Fruit fly (Drosophila melanogaster) whole organism, embryonic: Measurements from ENCODE around the gene Kah.

Experiments
- Atf3 ChIP-seq: fragments of 200-800 bp; sonication (Bioruptor generic); optimal IDR thresholded peaks from 3 replicates; lab custom pipeline; 2016; ENCODE audit warnings: missing biosample characterization, missing genetic modification characterization
- Atf6 ChIP-seq: fragments of 200-800 bp; sonication (Bioruptor generic); IDR thresholded peaks from 2 replicates; pipeline ENCODE4 v1.3.6; 2022; ENCODE audit warnings: missing biosample characterization, missing genetic modification characterization
- B-H1 ChIP-seq: fragments of 200-800 bp; sonication (Bioruptor generic); IDR thresholded peaks from 3 replicates; pipeline ENCODE4 v1.3.6; 2022; ENCODE audit warnings: missing biosample characterization, missing genetic modification characterization
- Bdp1 ChIP-seq: fragments of 200-800 bp; sonication (Bioruptor generic); optimal IDR thresholded peaks from 3 replicates; lab custom pipeline; 2016; ENCODE audit warnings: missing biosample characterization, missing genetic modification characterization
- Blimp-1 ChIP-seq: fragments of 200-800 bp; sonication (Bioruptor generic); optimal IDR thresholded peaks from 3 replicates; lab custom pipeline; 2018; ENCODE audit warnings: missing biosample characterization, missing genetic modification characterization, mild to moderate bottlenecking, moderate library complexity, missing genetic modification reagents
- CG10565 ChIP-seq: fragments of 200-800 bp; sonication (Bioruptor generic); optimal IDR thresholded peaks from 3 replicates; lab custom pipeline; 2016; ENCODE audit warnings: missing biosample characterization, mild to moderate bottlenecking, missing genetic modification characterization
- CG12155 ChIP-seq: fragments of 200-800 bp; sonication (Bioruptor generic); optimal IDR thresholded peaks from 3 replicates; lab custom pipeline; 2016; ENCODE audit warnings: missing biosample characterization, missing genetic modification characterization
- CG12659 ChIP-seq: fragments of 200-800 bp; sonication (Bioruptor generic); optimal IDR thresholded peaks from 3 replicates; lab custom pipeline; 2017; ENCODE audit warnings: mild to moderate bottlenecking, missing biosample characterization, missing genetic modification reagents, missing genetic modification characterization
- CG13624 ChIP-seq: fragments of 200-800 bp; sonication (Bioruptor generic); optimal IDR thresholded peaks from 2 replicates; lab custom pipeline; 2016; ENCODE audit warnings: missing biosample characterization, missing genetic modification characterization
- CG1529 ChIP-seq: fragments of 200-800 bp; sonication (Bioruptor generic); optimal IDR thresholded peaks from 3 replicates; lab custom pipeline; 2018; ENCODE audit warnings: missing biosample characterization, missing genetic modification characterization
- CG15514 ChIP-seq: fragments of 200-800 bp; sonication (Bioruptor generic); optimal IDR thresholded peaks from 3 replicates; lab custom pipeline; 2017; ENCODE audit warnings: missing biosample characterization, missing genetic modification characterization, mild to moderate bottlenecking, moderate library complexity, missing genetic modification reagents
- CG1603 ChIP-seq: fragments of 200-800 bp; sonication (Bioruptor generic); optimal IDR thresholded peaks from 2 replicates; lab custom pipeline; 2019; ENCODE audit warnings: missing biosample characterization, mild to moderate bottlenecking, missing genetic modification characterization, moderate library complexity
- CG17328 ChIP-seq: fragments of 200-800 bp; sonication (Bioruptor generic); IDR thresholded peaks from 2 replicates; pipeline ENCODE4 v1.3.6; 2022; ENCODE audit warnings: missing biosample characterization, missing genetic modification characterization
- CG17829 ChIP-seq: fragments of 200-800 bp; optimal IDR thresholded peaks from 2 replicates; lab custom pipeline; 2019; ENCODE audit warnings: missing biosample characterization, mild to moderate bottlenecking, missing genetic modification characterization, moderate library complexity
- CG3407 ChIP-seq: fragments of 200-800 bp; sonication (Bioruptor generic); optimal IDR thresholded peaks from 2 replicates; lab custom pipeline; 2018; ENCODE audit warnings: missing biosample characterization, mild to moderate bottlenecking, missing genetic modification characterization
- CG42726 ChIP-seq: fragments of 200-800 bp; sonication (Bioruptor generic); IDR thresholded peaks from 2 replicates; pipeline ENCODE4 v1.3.6; 2022; ENCODE audit warnings: missing biosample characterization, missing genetic modification characterization; ENCODE audit not compliant: partially characterized antibody
- CG4730 ChIP-seq: fragments of 200-800 bp; sonication (Bioruptor generic); IDR thresholded peaks from 2 replicates; pipeline ENCODE4 v1.3.6; 2022; ENCODE audit warnings: missing biosample characterization, missing genetic modification characterization
- CG5180 ChIP-seq: fragments of 200-800 bp; sonication (Bioruptor generic); optimal IDR thresholded peaks from 3 replicates; lab custom pipeline; 2017; ENCODE audit warnings: missing biosample characterization, missing genetic modification characterization, mild to moderate bottlenecking, moderate library complexity, missing genetic modification reagents
- CG6683 ChIP-seq: fragments of 200-800 bp; sonication (Bioruptor generic); optimal IDR thresholded peaks from 2 replicates; lab custom pipeline; 2017; ENCODE audit warnings: missing biosample characterization, mild to moderate bottlenecking, missing genetic modification characterization, missing genetic modification reagents
- CG6765 ChIP-seq: fragments of 200-800 bp; sonication (Bioruptor generic); optimal IDR thresholded peaks from 3 replicates; lab custom pipeline; 2017; ENCODE audit warnings: missing biosample characterization, mild to moderate bottlenecking, missing genetic modification characterization
- CG9437 ChIP-seq: fragments of 200-800 bp; sonication (Bioruptor generic); optimal IDR thresholded peaks from 2 replicates; lab custom pipeline; 2018; ENCODE audit warnings: missing biosample characterization, mild to moderate bottlenecking, missing genetic modification characterization
- CG9797 ChIP-seq: fragments of 200-800 bp; sonication (Bioruptor generic); optimal IDR thresholded peaks from 3 replicates; lab custom pipeline; 2018; ENCODE audit warnings: missing biosample characterization, mild to moderate bottlenecking, missing genetic modification characterization
- D ChIP-seq, 2 experiments: fragments of 200-800 bp in 1 of 2; fragments of >200 bp in 1 of 2; sonication (Bioruptor generic) in 1 of 2; optimal IDR thresholded peaks; 2 replicates in 1 of 2; 3 replicates in 1 of 2; lab custom pipeline; 2017; ENCODE audit warnings: mild to moderate bottlenecking in 1 of 2, missing biosample characterization in 1 of 2, missing genetic modification characterization in 1 of 2, missing genetic modification reagents in 1 of 2
- Doc2 ChIP-seq: fragments of 200-800 bp; sonication (Bioruptor generic); IDR thresholded peaks from 2 replicates; pipeline ENCODE4 v1.3.6; 2022; ENCODE audit warnings: missing biosample characterization, missing genetic modification characterization
- HLH4C ChIP-seq: fragments of 200-800 bp; sonication (Bioruptor generic); IDR thresholded peaks from 3 replicates; pipeline ENCODE4 v1.3.6; 2022; ENCODE audit warnings: missing biosample characterization, missing genetic modification characterization; ENCODE audit not compliant: partially characterized antibody
- Hand ChIP-seq: fragments of 200-800 bp; sonication (Bioruptor generic); optimal IDR thresholded peaks from 2 replicates; lab custom pipeline; 2017; ENCODE audit warnings: mild to moderate bottlenecking, missing biosample characterization, missing genetic modification reagents, missing genetic modification characterization
- Hey ChIP-seq: fragments of 200-800 bp; sonication (Bioruptor generic); optimal IDR thresholded peaks from 3 replicates; lab custom pipeline; 2018; ENCODE audit warnings: missing biosample characterization, mild to moderate bottlenecking, missing genetic modification characterization
- Hr3 ChIP-seq: fragments of 200-800 bp; sonication (Bioruptor generic); optimal IDR thresholded peaks from 3 replicates; lab custom pipeline; 2016; ENCODE audit warnings: missing biosample characterization, missing genetic modification characterization
- Lhr ChIP-seq: fragments of 200-800 bp; sonication (Bioruptor generic); optimal IDR thresholded peaks from 3 replicates; lab custom pipeline; 2017; ENCODE audit warnings: mild to moderate bottlenecking, missing biosample characterization, missing genetic modification reagents, missing genetic modification characterization
- Optix ChIP-seq: fragments of 200-800 bp; sonication (Bioruptor generic); IDR thresholded peaks from 3 replicates; pipeline ENCODE4 v1.3.6; 2022; ENCODE audit warnings: missing biosample characterization, missing genetic modification characterization
- Six4 ChIP-seq: fragments of 200-800 bp; sonication (Bioruptor generic); optimal IDR thresholded peaks from 2 replicates; lab custom pipeline; 2016; ENCODE audit warnings: missing biosample characterization, missing genetic modification characterization
- abd-A ChIP-seq: fragments of 200-800 bp; sonication (Bioruptor generic); optimal IDR thresholded peaks from 3 replicates; lab custom pipeline; 2019; ENCODE audit warnings: missing biosample characterization, mild to moderate bottlenecking, missing genetic modification characterization, moderate library complexity
- bab2 ChIP-seq: fragments of 200-800 bp; sonication (Bioruptor generic); optimal IDR thresholded peaks from 2 replicates; lab custom pipeline; 2016; ENCODE audit warnings: missing biosample characterization, missing genetic modification characterization
- caup ChIP-seq: fragments of 200-800 bp; sonication (Bioruptor generic); optimal IDR thresholded peaks from 3 replicates; lab custom pipeline; 2017; ENCODE audit warnings: missing biosample characterization, mild to moderate bottlenecking, missing genetic modification characterization, moderate library complexity; ENCODE audit not compliant: severe bottlenecking
- chif ChIP-seq, 2 experiments: fragments of 200-800 bp; sonication (Bioruptor generic); optimal IDR thresholded peaks; 3 replicates each; lab custom pipeline; 2016; ENCODE audit warnings: missing biosample characterization in 2 of 2, missing genetic modification characterization in 2 of 2
- corto ChIP-seq: fragments of 200-800 bp; sonication (Bioruptor generic); optimal IDR thresholded peaks from 2 replicates; lab custom pipeline; 2016; ENCODE audit warnings: missing biosample characterization, mild to moderate bottlenecking, missing genetic modification characterization, moderate library complexity
- dati ChIP-seq: fragments of 200-800 bp; sonication (Bioruptor generic); IDR thresholded peaks from 2 replicates; pipeline ENCODE4 v1.3.6; 2022; ENCODE audit warnings: missing biosample characterization, missing genetic modification characterization
- esg ChIP-seq: fragments of 200-800 bp; sonication (Bioruptor generic); conservative IDR thresholded peaks from 2 replicates; pipeline ENCODE4 v1.3.6; 2022; ENCODE audit warnings: missing biosample characterization, missing genetic modification characterization
- fu2 ChIP-seq: fragments of 200-800 bp; sonication (Bioruptor generic); optimal IDR thresholded peaks from 2 replicates; lab custom pipeline; 2016; ENCODE audit warnings: missing biosample characterization, missing genetic modification characterization
- grau ChIP-seq: fragments of 200-800 bp; optimal IDR thresholded peaks from 3 replicates; lab custom pipeline; 2019; ENCODE audit warnings: missing biosample characterization, mild to moderate bottlenecking, missing genetic modification characterization, moderate library complexity
- h ChIP-seq: fragments of >200 bp; optimal IDR thresholded peaks from 2 replicates; lab custom pipeline; 2017
- hth ChIP-seq: fragments of >200 bp; optimal IDR thresholded peaks from 2 replicates; lab custom pipeline; 2017; ENCODE audit warnings: inconsistent platforms
- klu ChIP-seq: fragments of 200-800 bp; sonication (Bioruptor generic); IDR thresholded peaks from 2 replicates; pipeline ENCODE4 v1.3.6; 2022; ENCODE audit warnings: missing biosample characterization, missing genetic modification characterization
- lilli ChIP-seq: fragments of 200-800 bp; sonication (Bioruptor generic); optimal IDR thresholded peaks from 3 replicates; lab custom pipeline; 2016; ENCODE audit warnings: missing biosample characterization, missing genetic modification characterization
- lmd ChIP-seq: fragments of 200-800 bp; sonication (Bioruptor generic); IDR thresholded peaks from 2 replicates; pipeline ENCODE4 v1.3.6; 2022; ENCODE audit warnings: missing biosample characterization, missing genetic modification characterization
- nau ChIP-seq: fragments of 200-800 bp; sonication (Bioruptor generic); optimal IDR thresholded peaks from 3 replicates; lab custom pipeline; 2017; ENCODE audit warnings: missing biosample characterization, mild to moderate bottlenecking, missing genetic modification characterization, missing genetic modification reagents
- pho ChIP-seq: fragments of 200-800 bp; sonication (Bioruptor generic); optimal IDR thresholded peaks from 2 replicates; lab custom pipeline; 2016; ENCODE audit warnings: missing biosample characterization, missing genetic modification characterization
- slp2 ChIP-seq: fragments of 200-800 bp; sonication (Bioruptor generic); optimal IDR thresholded peaks from 2 replicates; lab custom pipeline; 2016; ENCODE audit warnings: missing biosample characterization, missing genetic modification characterization
- sqz ChIP-seq: fragments of 200-800 bp; sonication (Bioruptor generic); optimal IDR thresholded peaks from 3 replicates; lab custom pipeline; 2018; ENCODE audit warnings: missing biosample characterization, mild to moderate bottlenecking, missing genetic modification characterization
- wek ChIP-seq: fragments of 200-800 bp; sonication (Bioruptor generic); optimal IDR thresholded peaks from 3 replicates; lab custom pipeline; 2018; ENCODE audit warnings: missing biosample characterization, mild to moderate bottlenecking, missing genetic modification characterization, moderate library complexity
- wor ChIP-seq: fragments of 200-800 bp; sonication (Bioruptor generic); IDR thresholded peaks from 2 replicates; pipeline ENCODE4 v1.3.6; 2022; ENCODE audit warnings: missing biosample characterization, missing genetic modification characterization

Gene Kah

DNA sequence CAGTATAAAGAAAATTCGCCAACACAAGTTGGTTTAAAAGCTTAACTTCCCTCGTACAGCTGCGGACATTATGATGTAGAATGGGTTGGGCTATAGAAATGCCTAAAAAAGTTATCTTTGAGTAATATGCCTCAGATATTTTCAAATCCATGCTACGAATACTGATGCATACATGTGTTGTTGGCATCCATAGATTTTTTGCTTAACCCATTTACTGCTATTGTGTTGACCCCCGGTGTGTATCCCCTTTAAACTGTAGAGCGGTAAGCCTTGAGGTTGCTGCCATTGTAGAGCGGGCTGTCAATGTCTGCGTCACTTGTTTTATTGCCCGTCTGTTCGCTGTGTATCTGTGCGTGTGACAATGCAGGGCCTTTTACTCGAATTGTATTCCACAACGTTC is 36.1 kb downstream of the Kah start (continued):
- TF ChIP-seq CG1529 (GFP tag; lab: Kevin White, UChicago) = no peak
- TF ChIP-seq esg = peak; percentile 72
- peak; percentile 35 for TF ChIP-seq wek
- TF ChIP-seq grau (tag; lab: Kevin White, UChicago) = peak; percentile 71
- TF ChIP-seq CG13624 (GFP tag; lab: Kevin White, UChicago) = peak; percentile 54
- TF ChIP-seq CG3407 (GFP tag; lab: Kevin White, UChicago) = peak; percentile 48
- peak; percentile 80 for TF ChIP-seq caup (GFP tag; lab: Kevin White, UChicago)
- TF ChIP-seq fu2 = peak; percentile 16
- peak; percentile 62 for TF ChIP-seq slp2 (GFP tag; lab: Kevin White, UChicago)
- TF ChIP-seq sqz (GFP tag; lab: Kevin White, UChicago) = no peak
- TF ChIP-seq B-H1 (GFP tag; lab: Robert Waterston, UW) = peak; percentile 68
- TF ChIP-seq CG4730 = peak; percentile 60
- peak; percentile 74 for TF ChIP-seq CG12659
- peak; percentile 2 for TF ChIP-seq abd-A (tag; lab: Kevin White, UChicago)
- TF ChIP-seq lmd = peak; percentile 80
- no peak for TF ChIP-seq CG42726
- peak; percentile 81 for TF ChIP-seq CG1603
- peak; percentile 1 for TF ChIP-seq Hey
- TF ChIP-seq Hand = peak; percentile 64
- TF ChIP-seq Lhr (GFP tag; lab: Kevin White, UChicago) = no peak
- TF ChIP-seq hth (lab: Kevin White, UChicago) = no peak
- TF ChIP-seq corto (GFP tag; lab: Kevin White, UChicago) = peak; percentile 78
- TF ChIP-seq lilli (GFP tag; lab: Kevin White, UChicago) = peak; percentile 80
- no peak for TF ChIP-seq dati (GFP tag; lab: Robert Waterston, UW)
- peak; percentile 47 for TF ChIP-seq Hr3 (GFP tag; lab: Kevin White, UChicago)
- peak; percentile 49 for TF ChIP-seq CG12155 (GFP tag; lab: Kevin White, UChicago)
- TF ChIP-seq CG9797 (GFP tag; lab: Kevin White, UChicago) = no peak
- no peak for TF ChIP-seq CG10565 (GFP tag; lab: Kevin White, UChicago)
- peak; percentile 54 for TF ChIP-seq CG9437
- TF ChIP-seq Optix (GFP tag; lab: Robert Waterston, UW) = peak; percentile 80
- peak; percentile 65 for TF ChIP-seq CG17328 (GFP tag; lab: Robert Waterston, UW)
- peak; percentile 34 for TF ChIP-seq Bdp1 (GFP tag; lab: Kevin White, UChicago)
- peak; percentile 56 for TF ChIP-seq Atf3 (GFP tag; lab: Kevin White, UChicago)
- no peak for TF ChIP-seq h (lab: Kevin White, UChicago)
- peak; percentile 45 for TF ChIP-seq pho (GFP tag; lab: Kevin White, UChicago)
- TF ChIP-seq bab2 (GFP tag; lab: Kevin White, UChicago) = peak; percentile 63
- no peak for TF ChIP-seq HLH4C
- TF ChIP-seq CG15514 (GFP tag; lab: Kevin White, UChicago) = peak; percentile 73
- TF ChIP-seq Doc2 (GFP tag; lab: Robert Waterston, UW) = no peak
- no peak for TF ChIP-seq D (optimal IDR thresholded peaks at IDR 0.05; lab: Kevin White, UChicago)
- peak; percentile 56 for TF ChIP-seq D (GFP tag; optimal IDR thresholded peaks at IDR 0.05; lab: Kevin White, UChicago)
- 0 out of 2 replicates have a peak, but pooled peaks have one; percentile 25 for TF ChIP-seq klu (GFP tag; lab: Robert Waterston, UW)
- TF ChIP-seq CG6683 (GFP tag; lab: Kevin White, UChicago) = peak; percentile 42
- peak; percentile 40 for TF ChIP-seq CG17829
- TF ChIP-seq nau (GFP tag; lab: Kevin White, UChicago) = peak; percentile 62
- peak; percentile 54 to 70 for TF ChIP-seq chif (GFP tag; optimal IDR thresholded peaks at IDR 0.05; lab: Kevin White, UChicago)
- peak; percentile 72 for TF ChIP-seq Atf6 (GFP tag; lab: Robert Waterston, UW)
- TF ChIP-seq CG6765 (GFP tag; lab: Kevin White, UChicago) = peak; percentile 34
- TF ChIP-seq CG5180 = no peak
- peak; percentile 43 for TF ChIP-seq wor (GFP tag; lab: Robert Waterston, UW)
- TF ChIP-seq Blimp-1 (GFP tag; lab: Kevin White, UChicago) = peak; percentile 70
- peak; percentile 41 for TF ChIP-seq Six4 (GFP tag; lab: Kevin White, UChicago)
